Worm (Caenorhabditis elegans) whole organism, L1 larva: ENCODE results near the gene C17H12.37.
A peak's percentile ranks its signal among the peaks of the same experiment; 100 is the strongest.

Experiments
- C04F5.9 ChIP-seq: sonication (generic microtip); optimal IDR thresholded peaks from 2 replicates; lab custom pipeline; 2016; ENCODE audit warnings: missing genetic modification characterization, missing compliant biosample characterization
- C34B4.2 ChIP-seq: sonication (generic microtip); optimal IDR thresholded peaks from 2 replicates; lab custom pipeline; 2017; ENCODE audit warnings: mild to moderate bottlenecking, missing genetic modification characterization, missing compliant biosample characterization
- alr-1 ChIP-seq: fragments of 200-800 bp; sonication (Bioruptor generic); optimal IDR thresholded peaks from 2 replicates; lab custom pipeline; 2018; ENCODE audit warnings: borderline replicate concordance, mild to moderate bottlenecking, missing genetic modification characterization, missing compliant biosample characterization
- aly-2 ChIP-seq: fragments of 150-350 bp; optimal IDR thresholded peaks from 2 replicates; lab custom pipeline; 2014; ENCODE audit warnings: missing biosample characterization, missing genetic modification characterization
- ama-1 ChIP-seq: fragments of 150-350 bp; optimal IDR thresholded peaks from 2 replicates; lab custom pipeline; 2014
- ceh-63 ChIP-seq: fragments of 200-800 bp; sonication (Bioruptor generic); optimal IDR thresholded peaks from 2 replicates; lab custom pipeline; 2018; ENCODE audit warnings: mild to moderate bottlenecking, missing genetic modification characterization, missing compliant biosample characterization
- ceh-8 ChIP-seq: fragments of 200-800 bp; sonication (Bioruptor generic); optimal IDR thresholded peaks from 2 replicates; lab custom pipeline; 2018; ENCODE audit warnings: mild to moderate bottlenecking, missing genetic modification characterization, moderate library complexity, missing compliant biosample characterization
- ceh-88 ChIP-seq: fragments of 200-800 bp; sonication (Bioruptor generic); IDR thresholded peaks from 2 replicates; pipeline ENCODE4 v1.3.6; 2022; ENCODE audit warnings: missing genetic modification characterization, missing compliant biosample characterization
- ceh-90 ChIP-seq: sonication (generic microtip); optimal IDR thresholded peaks from 2 replicates; lab custom pipeline; 2016; ENCODE audit warnings: missing genetic modification characterization, missing compliant biosample characterization
- ces-1 ChIP-seq: fragments of 150-350 bp; optimal IDR thresholded peaks from 2 replicates; lab custom pipeline; 2014; ENCODE audit warnings: missing biosample characterization, missing genetic modification reagents, missing genetic modification characterization
- efl-1 ChIP-seq, 4 experiments: fragments of 150-350 bp; optimal IDR thresholded peaks in 3 of 4; peaks in 1 of 4; 1 replicate in 1 of 4; 2 replicates in 3 of 4; lab custom pipeline; 2014; ENCODE audit warnings: missing biosample characterization in 2 of 4, missing genetic modification characterization in 2 of 4, missing genetic modification reagents in 2 of 4
- egl-27 ChIP-seq, 2 experiments: fragments of 150-350 bp in 1 of 2; sonication (generic microtip); optimal IDR thresholded peaks; 3 replicates each; lab custom pipeline; 2017 to 2018; ENCODE audit warnings: missing biosample characterization in 2 of 2, missing genetic modification characterization in 2 of 2, missing genetic modification reagents in 2 of 2
- elt-3 ChIP-seq, 6 experiments: fragments of 150-350 bp in 1 of 6; sonication (generic microtip); optimal IDR thresholded peaks; 2 replicates each; lab custom pipeline; 2017 to 2018; ENCODE audit warnings: missing biosample characterization in 6 of 6, missing genetic modification characterization in 6 of 6, inconsistent platforms in 1 of 6
- fkh-10 ChIP-seq: sonication (generic microtip); optimal IDR thresholded peaks from 2 replicates; lab custom pipeline; 2017; ENCODE audit warnings: missing biosample characterization, missing genetic modification reagents, missing genetic modification characterization
- fkh-4 ChIP-seq: sonication (generic microtip); optimal IDR thresholded peaks from 2 replicates; lab custom pipeline; 2016; ENCODE audit warnings: missing compliant biosample characterization, missing genetic modification characterization, borderline replicate concordance
- fos-1 ChIP-seq: fragments of 150-350 bp; optimal IDR thresholded peaks from 2 replicates; lab custom pipeline; 2014; ENCODE audit warnings: missing biosample characterization, missing genetic modification characterization
- hlh-17 ChIP-seq: fragments of 200-800 bp; sonication (Bioruptor generic); optimal IDR thresholded peaks from 2 replicates; lab custom pipeline; 2018; ENCODE audit warnings: missing genetic modification characterization, mild to moderate bottlenecking, missing compliant biosample characterization, moderate library complexity, borderline replicate concordance
- irx-1 ChIP-seq: sonication (generic microtip); optimal IDR thresholded peaks from 2 replicates; lab custom pipeline; 2016; ENCODE audit warnings: missing genetic modification characterization, missing compliant biosample characterization
- lin-14 ChIP-seq: fragments of 200-800 bp; sonication (Bioruptor generic); optimal IDR thresholded peaks from 2 replicates; lab custom pipeline; 2018; ENCODE audit warnings: mild to moderate bottlenecking, missing genetic modification characterization, moderate library complexity, missing compliant biosample characterization
- lin-15B ChIP-seq: fragments of 150-350 bp; sonication (generic microtip); optimal IDR thresholded peaks from 3 replicates; lab custom pipeline; 2014; ENCODE audit warnings: missing biosample characterization, missing genetic modification characterization
- lin-39 ChIP-seq: fragments of 150-350 bp; optimal IDR thresholded peaks from 2 replicates; lab custom pipeline; 2014; ENCODE audit warnings: missing biosample characterization, missing genetic modification reagents, missing genetic modification characterization
- lir-3 ChIP-seq: sonication (generic microtip); optimal IDR thresholded peaks from 2 replicates; lab custom pipeline; 2016; ENCODE audit warnings: mild to moderate bottlenecking, missing genetic modification characterization, moderate library complexity, missing compliant biosample characterization; ENCODE audit not compliant: poor library complexity
- nhr-12 ChIP-seq: sonication (generic microtip); optimal IDR thresholded peaks from 2 replicates; lab custom pipeline; 2017; ENCODE audit warnings: missing biosample characterization, missing genetic modification characterization
- nhr-47 ChIP-seq: sonication (generic microtip); optimal IDR thresholded peaks from 2 replicates; lab custom pipeline; 2016; ENCODE audit warnings: mild to moderate bottlenecking, missing genetic modification characterization, moderate library complexity, missing compliant biosample characterization
- nhr-71 ChIP-seq: sonication (generic microtip); optimal IDR thresholded peaks from 2 replicates; lab custom pipeline; 2016; ENCODE audit warnings: mild to moderate bottlenecking, missing genetic modification characterization, moderate library complexity, missing compliant biosample characterization
- nhr-77 ChIP-seq: fragments of 150-350 bp; optimal IDR thresholded peaks from 2 replicates; lab custom pipeline; 2014; ENCODE audit warnings: missing biosample characterization, missing genetic modification characterization
- nhr-85 ChIP-seq: sonication (generic microtip); peaks from one replicate; lab custom pipeline; 2016; ENCODE audit warnings: missing genetic modification characterization, inconsistent platforms, missing compliant biosample characterization
- nhr-90 ChIP-seq: sonication (generic microtip); optimal IDR thresholded peaks from 2 replicates; lab custom pipeline; 2016; ENCODE audit warnings: mild to moderate bottlenecking, missing genetic modification characterization, missing compliant biosample characterization; ENCODE audit not compliant: poor library complexity
- pax-3 ChIP-seq: fragments of 200-800 bp; sonication (Bioruptor generic); optimal IDR thresholded peaks from 2 replicates; lab custom pipeline; 2018; ENCODE audit warnings: mild to moderate bottlenecking, missing genetic modification characterization, moderate library complexity, missing compliant biosample characterization
- rnt-1 ChIP-seq: sonication (generic microtip); optimal IDR thresholded peaks from 2 replicates; lab custom pipeline; 2016; ENCODE audit warnings: mild to moderate bottlenecking, missing genetic modification characterization, moderate library complexity, missing compliant biosample characterization
- skn-1 ChIP-seq: fragments of 150-350 bp; optimal IDR thresholded peaks from 2 replicates; lab custom pipeline; 2014; ENCODE audit warnings: missing biosample characterization, missing genetic modification characterization
- snpc-4 ChIP-seq: fragments of 150-350 bp; optimal IDR thresholded peaks from 2 replicates; lab custom pipeline; 2014; ENCODE audit warnings: missing biosample characterization, missing genetic modification characterization
- snu-23 ChIP-seq: sonication (generic microtip); optimal IDR thresholded peaks from 2 replicates; lab custom pipeline; 2016; ENCODE audit warnings: missing genetic modification characterization, missing compliant biosample characterization
- sptf-1 ChIP-seq: fragments of 150-350 bp; optimal IDR thresholded peaks from 2 replicates; lab custom pipeline; 2014; ENCODE audit warnings: missing biosample characterization, missing genetic modification characterization
- tbx-2 ChIP-seq: sonication (generic microtip); optimal IDR thresholded peaks from 2 replicates; lab custom pipeline; 2016; ENCODE audit warnings: missing genetic modification characterization, missing compliant biosample characterization
- unc-30 ChIP-seq: sonication (generic microtip); optimal IDR thresholded peaks from 2 replicates; lab custom pipeline; 2017; ENCODE audit warnings: missing biosample characterization, missing genetic modification characterization
- unc-86 ChIP-seq: sonication (generic microtip); optimal IDR thresholded peaks from 2 replicates; lab custom pipeline; 2016; ENCODE audit warnings: missing genetic modification characterization, missing compliant biosample characterization
- xbp-1 ChIP-seq: sonication (generic microtip); optimal IDR thresholded peaks from 2 replicates; lab custom pipeline; 2016; ENCODE audit warnings: missing genetic modification characterization, missing compliant biosample characterization

C17H12.37 gene

DNA sequence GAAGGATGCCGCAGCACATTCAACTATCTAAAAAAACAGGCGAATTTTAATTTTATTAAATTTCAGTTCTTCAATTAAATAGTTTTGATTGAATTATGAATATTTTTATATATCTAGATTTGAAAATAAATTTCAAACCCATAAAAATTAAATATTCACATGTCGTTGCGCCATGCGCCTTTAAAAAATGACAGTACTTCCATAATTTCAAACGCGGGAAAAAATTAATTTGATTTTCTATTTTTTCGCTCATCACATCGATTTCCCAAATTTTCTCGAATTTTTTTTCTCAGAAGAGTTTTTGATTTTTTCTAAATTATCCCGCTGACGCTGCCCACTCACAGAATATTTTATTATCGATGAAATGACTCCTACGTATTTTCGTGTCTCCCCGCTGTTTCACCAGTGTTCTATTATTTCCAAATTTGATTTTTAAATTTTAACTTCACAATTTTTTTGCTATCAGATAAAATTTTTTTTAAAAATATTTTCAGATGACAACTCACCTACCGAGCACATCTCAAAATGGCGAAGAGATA is 37.6 kb downstream of the C17H12.37 start, which contains the start of gene lip-1:
TSS of gene lip-1 (plus strand) at position 489 of the 539 bp plus-strand sequence.
- no peak for TF ChIP-seq C34B4.2
- TF ChIP-seq nhr-77 (tag; lab: Kevin White, UChicago) = no peak
- no peak for TF ChIP-seq xbp-1 (tag; lab: Kevin White, UChicago)

DNA sequence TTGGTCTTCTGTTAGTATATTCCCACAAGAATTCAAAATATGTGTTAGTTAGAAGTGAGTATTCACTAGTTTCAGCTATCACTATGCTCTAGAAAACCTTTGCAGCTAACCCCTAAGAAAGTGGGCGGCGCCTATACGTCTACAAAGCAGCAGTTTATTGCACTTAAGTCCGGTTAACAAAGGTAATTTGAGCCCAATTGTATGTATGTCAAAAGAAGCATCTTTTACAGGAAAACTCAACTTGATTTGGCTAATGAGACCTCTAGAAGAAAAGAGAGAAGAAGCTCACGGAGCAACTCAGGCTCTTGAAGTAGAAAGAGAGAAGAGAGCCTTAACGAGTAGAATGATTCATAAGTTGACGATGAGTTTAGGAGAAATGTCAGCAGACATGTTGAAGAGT is 47.8 kb downstream of the C17H12.37 start:
- TF ChIP-seq tbx-2 (tag; lab: Kevin White, UChicago) (peak; percentile 8), ceh-8 (GFP tag; lab: Kevin White, UChicago) (no peak), nhr-47 (tag; lab: Kevin White, UChicago) (peak; percentile 23), ceh-88 (GFP tag; lab: Robert Waterston, UW) (no peak), lin-39 (no peak), aly-2 (tag; lab: Kevin White, UChicago) (no peak), egl-27 (tag; optimal IDR thresholded peaks at IDR 0.05; lab: Kevin White, UChicago) (no peak), xbp-1 (tag; lab: Kevin White, UChicago) (no peak), nhr-12 (tag; lab: Kevin White, UChicago) (no peak), fkh-10 (no peak), ceh-63 (GFP tag; lab: Kevin White, UChicago) (no peak), nhr-85 (tag; lab: Kevin White, UChicago) (no peak), skn-1 (tag; lab: Kevin White, UChicago) (no peak), ces-1 (GFP tag; lab: Kevin White, UChicago) (no peak), sptf-1 (tag; lab: Kevin White, UChicago) (no peak), lir-3 (tag; lab: Kevin White, UChicago) (no peak), fkh-4 (tag; lab: Kevin White, UChicago) (no peak), hlh-17 (GFP tag; lab: Kevin White, UChicago) (no peak), elt-3 (tag; optimal IDR thresholded peaks at IDR 0.05; lab: Kevin White, UChicago) (no peak), alr-1 (tag; lab: Kevin White, UChicago) (no peak), ceh-90 (no peak), rnt-1 (tag; lab: Kevin White, UChicago) (no peak), fos-1 (tag; lab: Kevin White, UChicago) (no peak), pax-3 (tag; lab: Kevin White, UChicago) (no peak), nhr-90 (tag; lab: Kevin White, UChicago) (no peak), snpc-4 (tag; lab: Kevin White, UChicago) (no peak), nhr-71 (tag; lab: Kevin White, UChicago) (peak; percentile 7), snu-23 (GFP tag; lab: Kevin White, UChicago) (no peak), ama-1 (no peak), irx-1 (no peak), C04F5.9 (tag; lab: Kevin White, UChicago) (no peak), unc-86 (tag; lab: Kevin White, UChicago) (no peak), unc-30 (tag; lab: Kevin White, UChicago) (no peak), lin-14 (peak; percentile 51), lin-15B (no peak), efl-1 (optimal IDR thresholded peaks at IDR 0.05; lab: Kevin White, UChicago) (no peak), efl-1 (GFP tag; optimal IDR thresholded peaks at IDR 0.05 in 1 of 2; lab: Kevin White, UChicago) (peak in 1 of 2 experiments; percentile 61)
